Fruit fly (Drosophila melanogaster): ENCODE measurements around the gene CG18088.

The CG18088 gene

DNA sequence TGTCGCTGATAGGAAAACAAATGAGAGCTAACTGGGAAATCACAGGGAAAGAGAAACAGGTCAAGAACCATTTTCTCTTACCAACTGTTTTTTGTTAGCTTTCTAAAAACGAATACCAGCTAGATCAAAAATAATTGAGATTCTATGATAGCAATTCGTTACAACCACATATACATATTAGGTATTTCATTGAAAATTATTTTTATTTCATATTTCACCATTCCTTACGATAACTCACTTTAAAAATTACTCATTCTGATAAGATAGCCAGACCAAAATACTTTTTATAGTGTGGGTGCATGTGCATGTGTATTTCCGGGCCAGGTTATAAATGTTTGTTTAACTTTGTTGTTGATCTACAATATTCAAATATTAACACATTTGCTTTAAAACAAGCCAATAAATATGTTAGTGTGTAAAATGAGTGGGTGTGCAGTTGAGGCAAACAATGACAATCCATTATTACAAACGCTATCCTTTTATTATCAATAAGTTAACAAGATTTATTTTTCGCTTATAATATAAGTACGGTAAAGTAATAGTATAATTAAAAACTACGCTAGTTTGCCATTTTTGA lies 29.4 kb upstream of the CG18088 start (continued):
- TF ChIP-seq bowl (GFP tag; IDR thresholded peaks at IDR 0.05): no peak
- TF ChIP-seq HmgZ (tag; optimal IDR thresholded peaks at IDR 0.05): no peak
- TF ChIP-seq nerfin-1 (tag; optimal IDR thresholded peaks at IDR 0.05): peak; percentile 37
- TF ChIP-seq CG18011 (GFP tag; optimal IDR thresholded peaks at IDR 0.05): no peak
- TF ChIP-seq chinmo (GFP tag; IDR thresholded peaks at IDR 0.05; ENCODE audit: partially characterized antibody): no peak
- peak; percentile 47 for TF ChIP-seq salm (tag; optimal IDR thresholded peaks at IDR 0.05)
- no peak for TF ChIP-seq CG9215 (GFP tag; IDR thresholded peaks at IDR 0.05)
- TF ChIP-seq pho (GFP tag; optimal IDR thresholded peaks at IDR 0.05): no peak
- peak; percentile 8 for TF ChIP-seq CG9817 (tag; optimal IDR thresholded peaks at IDR 0.05)
- TF ChIP-seq corto (GFP tag; optimal IDR thresholded peaks at IDR 0.05): no peak
- TF ChIP-seq CG12219 (GFP tag; optimal IDR thresholded peaks at IDR 0.05): peak; percentile 29
- no peak for TF ChIP-seq grn (GFP tag; optimal IDR thresholded peaks at IDR 0.05)
- TF ChIP-seq Ssrp (tag; optimal IDR thresholded peaks at IDR 0.05): no peak
- no peak for TF ChIP-seq ttk (GFP tag; IDR thresholded peaks at IDR 0.05)
- TF ChIP-seq CG5180 (GFP tag; optimal IDR thresholded peaks at IDR 0.05): no peak
- TF ChIP-seq Hsf (GFP tag; optimal IDR thresholded peaks at IDR 0.05): no peak
- TF ChIP-seq wor (GFP tag; IDR thresholded peaks at IDR 0.05): no peak
- TF ChIP-seq wek (GFP tag; optimal IDR thresholded peaks at IDR 0.05): peak; percentile 72
- TF ChIP-seq odd (GFP tag; optimal IDR thresholded peaks at IDR 0.05): peak; percentile 24
- TF ChIP-seq CG8290 (GFP tag; optimal IDR thresholded peaks at IDR 0.05): no peak
- peak in 1 of 2 experiments; percentile 73 for TF ChIP-seq CG8290 (tag; optimal IDR thresholded peaks at IDR 0.05)
- TF ChIP-seq dmrt99B (tag; optimal IDR thresholded peaks at IDR 0.05): peak; percentile 33
- TF ChIP-seq CG3995 (GFP tag; optimal IDR thresholded peaks at IDR 0.05): no peak
- no peak for TF ChIP-seq CG13775 (GFP tag; optimal IDR thresholded peaks at IDR 0.05)
- peak; percentile 5 for TF ChIP-seq CG10209 (GFP tag; optimal IDR thresholded peaks at IDR 0.05)
- no peak for TF ChIP-seq zf30C (GFP tag; optimal IDR thresholded peaks at IDR 0.05)
- no peak for TF ChIP-seq CG11456 (GFP tag; IDR thresholded peaks at IDR 0.05)
- no peak for TF ChIP-seq prd (optimal IDR thresholded peaks at IDR 0.05)
- no peak for TF ChIP-seq prd (GFP tag; IDR thresholded peaks at IDR 0.05)
- TF ChIP-seq Eip74EF (GFP tag; optimal IDR thresholded peaks at IDR 0.05): peak in 1 of 2 experiments; percentile 60
- peak; percentile 43 for TF ChIP-seq PHDP (tag; optimal IDR thresholded peaks at IDR 0.05)
- peak; percentile 30 for TF ChIP-seq Fer3 (tag; optimal IDR thresholded peaks at IDR 0.05)
- no peak for TF ChIP-seq TFAM (GFP tag; optimal IDR thresholded peaks at IDR 0.05)
- peak; percentile 69 for TF ChIP-seq Med (GFP tag)
- no peak for TF ChIP-seq disco-r (GFP tag; optimal IDR thresholded peaks at IDR 0.05)
- TF ChIP-seq zen2 (GFP tag; IDR thresholded peaks at IDR 0.05; ENCODE audit: partially characterized antibody): no peak
- no peak for TF ChIP-seq chm (GFP tag; IDR thresholded peaks at IDR 0.05)
- peak; percentile 36 for TF ChIP-seq Fer1 (GFP tag; optimal IDR thresholded peaks at IDR 0.05)
- TF ChIP-seq sr (GFP tag; IDR thresholded peaks at IDR 0.05): no peak
- TF ChIP-seq Sox100B (GFP tag; optimal IDR thresholded peaks at IDR 0.05): peak; percentile 34
- no peak for TF ChIP-seq CTCF (GFP tag; optimal IDR thresholded peaks at IDR 0.05)
- no peak for TF ChIP-seq CG16779 (GFP tag; IDR thresholded peaks at IDR 0.05)
- no peak for TF ChIP-seq CG17361 (GFP tag; IDR thresholded peaks at IDR 0.05)
- no peak for TF ChIP-seq Ada2b (GFP tag; IDR thresholded peaks at IDR 0.05)
- TF ChIP-seq psq (GFP tag; optimal IDR thresholded peaks at IDR 0.05): no peak
- peak; percentile 28 for TF ChIP-seq exex (tag; optimal IDR thresholded peaks at IDR 0.05)
- TF ChIP-seq row (GFP tag; IDR thresholded peaks at IDR 0.05): no peak
- no peak for TF ChIP-seq CG11093 (GFP tag; IDR thresholded peaks at IDR 0.05)
- no peak for TF ChIP-seq Atf6 (GFP tag; IDR thresholded peaks at IDR 0.05)
- peak; percentile 59 for TF ChIP-seq CG17568 (GFP tag; optimal IDR thresholded peaks at IDR 0.05)
- no peak for TF ChIP-seq insv (GFP tag; optimal IDR thresholded peaks at IDR 0.05)
- no peak for TF ChIP-seq ken (GFP tag; IDR thresholded peaks at IDR 0.05)

Measured in whole organism, embryonic.